Worm (Caenorhabditis elegans) whole organism, midembryonic: ENCODE results near the gene Y27F2A.11.

Experiments
- T22C8.4 ChIP-seq: fragments of 200-800 bp; sonication (Bioruptor generic); IDR thresholded peaks from 2 replicates; pipeline ENCODE4 v1.3.6; 2022; ENCODE audit warnings: missing genetic modification characterization, missing compliant biosample characterization
- klf-2 ChIP-seq: fragments of 200-800 bp; sonication (Bioruptor generic); conservative IDR thresholded peaks from 2 replicates; pipeline ENCODE4 v1.3.6; 2022; ENCODE audit warnings: missing genetic modification reagents, missing genetic modification characterization, missing compliant biosample characterization
- ref-1 ChIP-seq: fragments of 200-800 bp; sonication (Bioruptor generic); conservative IDR thresholded peaks from 2 replicates; pipeline ENCODE4 v1.3.6; 2022; ENCODE audit warnings: missing genetic modification reagents, missing genetic modification characterization, missing compliant biosample characterization
- ztf-23 ChIP-seq: fragments of 200-800 bp; sonication (Bioruptor generic); IDR thresholded peaks from 2 replicates; pipeline ENCODE4 v1.3.6; 2022; ENCODE audit warnings: missing genetic modification reagents, missing genetic modification characterization, missing compliant biosample characterization

DNA sequence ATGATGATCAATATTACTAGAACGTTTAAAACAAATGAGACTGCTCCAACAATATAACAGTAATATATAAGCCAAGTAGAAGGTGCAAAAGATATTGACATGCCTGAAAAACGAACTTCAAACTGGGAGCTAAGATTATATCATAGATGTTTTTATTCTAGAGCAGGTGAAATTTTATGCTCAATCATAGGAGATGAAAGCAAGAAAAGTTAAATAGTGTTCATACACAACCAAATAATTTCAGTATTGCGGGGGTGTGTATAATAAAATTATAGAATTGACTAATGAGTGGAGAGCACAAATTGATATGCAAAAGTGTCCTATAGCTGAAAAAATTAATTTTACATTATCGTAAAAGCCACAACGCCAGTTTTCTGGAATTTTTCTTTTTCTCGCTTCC lies 30.2 kb upstream of the Y27F2A.11 start, which contains the start of gene sri-34:
- no peak for TF ChIP-seq ztf-23 (GFP tag; lab: Robert Waterston, UW)
- TF ChIP-seq T22C8.4 (GFP tag; lab: Robert Waterston, UW), result no peak
- no peak for TF ChIP-seq klf-2 (GFP tag; lab: Robert Waterston, UW)
- TF ChIP-seq ref-1 (GFP tag; lab: Robert Waterston, UW), result no peak
